Fruit fly (Drosophila melanogaster) whole organism, wandering third instar larva: ENCODE results near the gene CG14718.

ENCODE experiments used
- Abd-B ChIP-seq: fragments of >200 bp; optimal IDR thresholded peaks from 2 replicates; lab custom pipeline; 2017; ENCODE audit warnings: missing biosample characterization, missing genetic modification characterization
- CG32264 ChIP-seq: fragments of 200-800 bp; sonication (Bioruptor generic); optimal IDR thresholded peaks from 2 replicates; lab custom pipeline; 2016; ENCODE audit warnings: missing biosample characterization, missing genetic modification characterization
- CG9705 ChIP-seq: fragments of 200-800 bp; sonication (Bioruptor generic); optimal IDR thresholded peaks from 2 replicates; lab custom pipeline; 2018; ENCODE audit warnings: missing biosample characterization, mild to moderate bottlenecking, missing genetic modification characterization
- CrebA ChIP-seq: fragments of 200-800 bp; sonication (Bioruptor generic); optimal IDR thresholded peaks from 2 replicates; lab custom pipeline; 2016; ENCODE audit warnings: missing biosample characterization, mild to moderate bottlenecking, missing genetic modification characterization, borderline replicate concordance
- Dfd ChIP-seq: fragments of >200 bp; optimal IDR thresholded peaks from 2 replicates; lab custom pipeline; 2017; ENCODE audit warnings: missing biosample characterization, missing genetic modification characterization
- Dif ChIP-seq: fragments of 200-275, 200-300 bp; sonication (Bioruptor generic); optimal IDR thresholded peaks from 2 replicates; lab custom pipeline; 2018; ENCODE audit warnings: missing biosample characterization, missing genetic modification characterization; ENCODE audit not compliant: partially characterized antibody
- GATAd ChIP-seq: sonication (Bioruptor generic); optimal IDR thresholded peaks from 2 replicates; lab custom pipeline; 2016; ENCODE audit warnings: missing biosample characterization, missing genetic modification characterization
- HLH106 ChIP-seq: fragments of 200-800 bp; optimal IDR thresholded peaks from 3 replicates; lab custom pipeline; 2019; ENCODE audit warnings: missing biosample characterization, mild to moderate bottlenecking, missing genetic modification characterization, moderate library complexity
- Hnf4 ChIP-seq: fragments of 200-800 bp; sonication (Bioruptor generic); optimal IDR thresholded peaks from 2 replicates; lab custom pipeline; 2016; ENCODE audit warnings: missing biosample characterization, mild to moderate bottlenecking, missing genetic modification characterization
- Hr78 ChIP-seq: fragments of >200 bp; optimal IDR thresholded peaks from 2 replicates; lab custom pipeline; 2017; ENCODE audit warnings: missing biosample characterization, missing genetic modification characterization
- Hr83 ChIP-seq: fragments of 200-300 bp; sonication (Bioruptor generic); optimal IDR thresholded peaks from 2 replicates; lab custom pipeline; 2016; ENCODE audit warnings: missing biosample characterization, mild to moderate bottlenecking, missing genetic modification characterization, moderate library complexity; ENCODE audit not compliant: poor library complexity, severe bottlenecking
- Jra ChIP-seq: sonication (Bioruptor generic); optimal IDR thresholded peaks from 2 replicates; lab custom pipeline; 2016; ENCODE audit warnings: missing biosample characterization, missing genetic modification characterization
- Mio ChIP-seq: sonication (Bioruptor generic); optimal IDR thresholded peaks from 2 replicates; lab custom pipeline; 2016; ENCODE audit warnings: missing biosample characterization, missing genetic modification characterization
- Myc ChIP-seq: fragments of >200 bp; optimal IDR thresholded peaks from 2 replicates; lab custom pipeline; 2017
- N ChIP-seq: fragments of >200 bp; optimal IDR thresholded peaks from 2 replicates; lab custom pipeline; 2018; ENCODE audit warnings: missing biosample characterization, missing external identifiers, missing genetic modification characterization
- OdsH ChIP-seq: fragments of 200-800 bp; sonication (Bioruptor generic); optimal IDR thresholded peaks from 2 replicates; lab custom pipeline; 2016; ENCODE audit warnings: missing biosample characterization, mild to moderate bottlenecking, missing genetic modification characterization
- Rel ChIP-seq, 2 experiments: fragments of 200-800 bp; sonication (Bioruptor generic) in 1 of 2; optimal IDR thresholded peaks; 2 replicates in 1 of 2; 3 replicates in 1 of 2; lab custom pipeline; 2016 to 2019; ENCODE audit warnings: mild to moderate bottlenecking in 2 of 2, missing biosample characterization in 2 of 2, missing genetic modification characterization in 2 of 2, moderate library complexity in 1 of 2
- Sp1 ChIP-seq: fragments of 200-800 bp; sonication (Bioruptor generic); optimal IDR thresholded peaks from 3 replicates; lab custom pipeline; 2019; ENCODE audit warnings: missing biosample characterization, mild to moderate bottlenecking, missing genetic modification characterization, moderate library complexity
- Vsx2 ChIP-seq: fragments of 200-300, 225-300 bp; sonication (Bioruptor generic); optimal IDR thresholded peaks from 2 replicates; lab custom pipeline; 2018; ENCODE audit warnings: missing biosample characterization, missing genetic modification characterization; ENCODE audit not compliant: partially characterized antibody
- br ChIP-seq: fragments of 200-800 bp; sonication (Bioruptor generic); optimal IDR thresholded peaks from 2 replicates; lab custom pipeline; 2016; ENCODE audit warnings: missing biosample characterization, missing genetic modification characterization
- brk ChIP-seq: fragments of 200-800 bp; sonication (Bioruptor generic); optimal IDR thresholded peaks from 2 replicates; lab custom pipeline; 2016; ENCODE audit warnings: missing biosample characterization, mild to moderate bottlenecking, missing genetic modification characterization
- dl ChIP-seq, 2 experiments: fragments of 175-275, 200-275 bp in 1 of 2; fragments of 200-275 bp in 1 of 2; sonication (Bioruptor generic); optimal IDR thresholded peaks; lab custom pipeline; 2018; ENCODE audit warnings: mild to moderate bottlenecking in 2 of 2, missing biosample characterization in 2 of 2, missing genetic modification characterization in 2 of 2, moderate library complexity in 2 of 2; ENCODE audit not compliant: partially characterized antibody in 2 of 2, insufficient read depth in 1 of 2
- dmrt93B ChIP-seq: fragments of 200-800 bp; sonication (Bioruptor generic); optimal IDR thresholded peaks from 2 replicates; lab custom pipeline; 2018; ENCODE audit warnings: missing biosample characterization, mild to moderate bottlenecking, missing genetic modification characterization
- dsf ChIP-seq: sonication (Bioruptor generic); optimal IDR thresholded peaks from 2 replicates; lab custom pipeline; 2016; ENCODE audit warnings: missing biosample characterization, missing genetic modification characterization, borderline replicate concordance
- ey ChIP-seq: fragments of 200-800 bp; sonication (Bioruptor generic); optimal IDR thresholded peaks from 2 replicates; lab custom pipeline; 2016; ENCODE audit warnings: missing biosample characterization, missing genetic modification characterization
- foxo ChIP-seq, 2 experiments: fragments of 200-800 bp; sonication (Bioruptor generic); optimal IDR thresholded peaks; 2 replicates in 1 of 2; 3 replicates in 1 of 2; lab custom pipeline; 2016 to 2017; ENCODE audit warnings: missing biosample characterization in 2 of 2, missing genetic modification characterization in 2 of 2
- fru ChIP-seq: fragments of 200-800 bp; sonication (Bioruptor generic); optimal IDR thresholded peaks from 3 replicates; lab custom pipeline; 2016; ENCODE audit warnings: missing biosample characterization, mild to moderate bottlenecking, missing genetic modification characterization
- h ChIP-seq: fragments of 200-800 bp; sonication (Bioruptor generic); optimal IDR thresholded peaks from 3 replicates; lab custom pipeline; 2016; ENCODE audit warnings: missing biosample characterization, mild to moderate bottlenecking, missing genetic modification characterization
- jim ChIP-seq: fragments of 175-275, 200-325 bp; sonication (Bioruptor generic); optimal IDR thresholded peaks from 2 replicates; lab custom pipeline; 2016; ENCODE audit warnings: missing biosample characterization, mild to moderate bottlenecking, missing genetic modification characterization
- lola ChIP-seq: fragments of >200 bp; optimal IDR thresholded peaks from 2 replicates; lab custom pipeline; 2017; ENCODE audit warnings: missing biosample characterization, missing genetic modification characterization
- pan ChIP-seq: fragments of >200 bp; optimal IDR thresholded peaks from 2 replicates; lab custom pipeline; 2017
- psq ChIP-seq: fragments of 200-800 bp; sonication (Bioruptor generic); optimal IDR thresholded peaks from 3 replicates; lab custom pipeline; 2017; ENCODE audit warnings: missing biosample characterization, mild to moderate bottlenecking, missing genetic modification characterization, moderate library complexity
- rgr ChIP-seq: fragments of 200-800 bp; sonication (Bioruptor generic); optimal IDR thresholded peaks from 3 replicates; lab custom pipeline; 2016; ENCODE audit warnings: missing biosample characterization, mild to moderate bottlenecking, missing genetic modification characterization
- sage ChIP-seq: fragments of 200-800 bp; sonication (Bioruptor generic); optimal IDR thresholded peaks from 2 replicates; lab custom pipeline; 2016; ENCODE audit warnings: missing biosample characterization, mild to moderate bottlenecking, missing genetic modification characterization
- sv ChIP-seq: fragments of 200-800 bp; sonication (Bioruptor generic); optimal IDR thresholded peaks from 3 replicates; lab custom pipeline; 2016; ENCODE audit warnings: missing biosample characterization, missing genetic modification characterization
- tai ChIP-seq: sonication (Bioruptor generic); optimal IDR thresholded peaks from 2 replicates; lab custom pipeline; 2016; ENCODE audit warnings: missing biosample characterization, missing genetic modification characterization
- usp ChIP-seq: fragments of >200 bp; optimal IDR thresholded peaks from 2 replicates; lab custom pipeline; 2017; ENCODE audit warnings: missing biosample characterization, missing genetic modification characterization
- woc ChIP-seq: sonication (Bioruptor generic); optimal IDR thresholded peaks from 2 replicates; lab custom pipeline; 2016; ENCODE audit warnings: missing biosample characterization, mild to moderate bottlenecking, missing genetic modification characterization

Gene CG14718

dm6 chr3R:11673955-11674663 is 26.3 kb upstream of the CG14718 start, which contains the start of gene CG14715 (continued):
- TF ChIP-seq Rel (GFP tag; optimal IDR thresholded peaks at IDR 0.05; lab: Kevin White, UChicago) (no peak), Rel (tag; optimal IDR thresholded peaks at IDR 0.05; lab: Kevin White, UChicago) (peak; percentile 1), ey (GFP tag; lab: Kevin White, UChicago) (peak; percentile 49), usp (GFP tag; lab: Kevin White, UChicago) (no peak), jim (no peak), fru (GFP tag; lab: Kevin White, UChicago) (peak; percentile 54), rgr (GFP tag; lab: Kevin White, UChicago) (peak; percentile 46), Hr78 (no peak), pan (lab: Kevin White, UChicago) (no peak)

dm6 chr3R:11678016-11678415 is 22.4 kb upstream of the CG14718 start, which contains the start of gene CG18476:
Gene CG18476 (minus strand): TSS chr3R:11678116.
- TF ChIP-seq dsf (GFP tag; lab: Kevin White, UChicago) (peak; percentile 71), Vsx2 (GFP tag; lab: Kevin White, UChicago) (no peak), Jra (GFP tag; lab: Kevin White, UChicago) (peak; percentile 77), Dif (no peak), tai (GFP tag; lab: Kevin White, UChicago) (no peak), foxo (GFP tag; optimal IDR thresholded peaks at IDR 0.05; lab: Kevin White, UChicago) (peak; percentile 21 to 86), OdsH (GFP tag; lab: Kevin White, UChicago) (peak; percentile 81), Hnf4 (GFP tag; lab: Kevin White, UChicago) (peak; percentile 88), Mio (GFP tag; lab: Kevin White, UChicago) (peak; percentile 36), pan (lab: Kevin White, UChicago) (no peak), Sp1 (GFP tag; lab: Kevin White, UChicago) (peak; percentile 92), lola (no peak), dl (GFP tag; optimal IDR thresholded peaks at IDR 0.05; lab: Kevin White, UChicago; ENCODE audit: insufficient read depth in 1 of 2, partially characterized antibody in 2 of 2) (no peak), h (GFP tag; lab: Kevin White, UChicago) (peak; percentile 89), sage (no peak), dmrt93B (GFP tag; lab: Kevin White, UChicago) (peak; percentile 86), CrebA (no peak), Hr83 (no peak), GATAd (peak; percentile 33), jim (no peak), Hr78 (no peak), sv (peak; percentile 81), psq (GFP tag; lab: Kevin White, UChicago) (peak; percentile 73), fru (GFP tag; lab: Kevin White, UChicago) (peak; percentile 55), brk (GFP tag; lab: Kevin White, UChicago) (no peak), HLH106 (tag; lab: Kevin White, UChicago) (peak; percentile 97), N (GFP tag; lab: Kevin White, UChicago) (no peak), Dfd (GFP tag; lab: Kevin White, UChicago) (no peak), CG9705 (GFP tag; lab: Kevin White, UChicago) (peak; percentile 67), usp (GFP tag; lab: Kevin White, UChicago) (no peak), Myc (lab: Kevin White, UChicago) (no peak), woc (peak; percentile 74), CG32264 (GFP tag; lab: Kevin White, UChicago) (no peak), br (peak; percentile 75), rgr (GFP tag; lab: Kevin White, UChicago) (peak; percentile 92), Rel (GFP tag; optimal IDR thresholded peaks at IDR 0.05; lab: Kevin White, UChicago) (no peak), Rel (tag; optimal IDR thresholded peaks at IDR 0.05; lab: Kevin White, UChicago) (peak; percentile 77), ey (GFP tag; lab: Kevin White, UChicago) (peak; percentile 80), Abd-B (GFP tag; lab: Kevin White, UChicago) (no peak)
